Worm (Caenorhabditis elegans) whole organism, late embryonic: ENCODE data around the gene nspb-7.

ENCODE experiments used
- C08G9.2 ChIP-seq: sonication (generic microtip); optimal IDR thresholded peaks from 2 replicates; lab custom pipeline; 2016; ENCODE audit warnings: mild to moderate bottlenecking, missing genetic modification characterization, moderate library complexity, missing compliant biosample characterization
- F13H6.1 ChIP-seq: sonication (generic microtip); optimal IDR thresholded peaks from 2 replicates; lab custom pipeline; 2016; ENCODE audit warnings: missing genetic modification characterization, missing compliant biosample characterization
- K02D7.2 ChIP-seq: sonication (generic microtip); optimal IDR thresholded peaks from 2 replicates; lab custom pipeline; 2017; ENCODE audit warnings: mild to moderate bottlenecking, missing genetic modification characterization, missing compliant biosample characterization
- odd-2 ChIP-seq: sonication (generic microtip); optimal IDR thresholded peaks from 2 replicates; lab custom pipeline; 2017; ENCODE audit warnings: antibody characterized with exemption, mild to moderate bottlenecking, missing genetic modification characterization, missing compliant biosample characterization
- syd-9 ChIP-seq: sonication (generic microtip); optimal IDR thresholded peaks from 2 replicates; lab custom pipeline; 2016; ENCODE audit warnings: mild to moderate bottlenecking, missing genetic modification characterization, moderate library complexity, missing compliant biosample characterization

DNA sequence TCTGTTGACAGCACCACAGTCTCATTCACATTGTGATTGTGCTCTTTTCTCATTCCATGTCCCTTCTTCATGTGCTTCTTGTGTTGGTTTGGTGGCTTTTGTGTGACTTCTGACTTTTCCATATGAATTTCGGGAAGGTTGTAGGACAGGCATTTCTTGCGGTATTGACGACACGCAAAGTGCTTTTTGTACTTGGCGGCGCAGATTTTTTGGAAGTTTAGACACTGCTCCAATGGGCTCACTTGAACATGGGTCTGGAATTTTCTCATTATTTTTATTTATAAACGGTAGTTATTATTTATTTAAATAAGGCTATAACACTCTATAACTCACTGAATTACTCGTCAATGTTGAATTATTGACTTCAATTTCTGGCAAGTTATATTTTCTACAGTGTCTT, 26.1 kb downstream of the nspb-7 start:
- TF ChIP-seq syd-9, result no peak
- no peak for TF ChIP-seq F13H6.1 (tag; lab: Kevin White, UChicago)
- TF ChIP-seq K02D7.2 (tag; lab: Kevin White, UChicago), result no peak
- no peak for TF ChIP-seq C08G9.2
- TF ChIP-seq odd-2 (tag; lab: Kevin White, UChicago), result no peak
